Worm (Caenorhabditis elegans) whole organism, young adult: ENCODE results near the gene srg-2.

Experiments used
- B0035.1 ChIP-seq: sonication (generic microtip); optimal IDR thresholded peaks from 2 replicates; lab custom pipeline; 2016; ENCODE audit warnings: missing genetic modification characterization, mild to moderate bottlenecking, missing compliant biosample characterization, missing genotype, missing genetic modification reagents
- B0336.3 ChIP-seq: fragments of 200-800 bp; sonication (Bioruptor generic); IDR thresholded peaks from 2 replicates; pipeline ENCODE4 v1.3.6; 2022; ENCODE audit warnings: missing genetic modification characterization, missing compliant biosample characterization
- C06A6.2 ChIP-seq: fragments of 200-800 bp; sonication (Bioruptor generic); conservative IDR thresholded peaks from 2 replicates; pipeline ENCODE4 v1.3.6; 2022; ENCODE audit warnings: missing genetic modification characterization, missing compliant biosample characterization
- F22D6.2 ChIP-seq: sonication (generic microtip); optimal IDR thresholded peaks from 2 replicates; lab custom pipeline; 2016; ENCODE audit warnings: mild to moderate bottlenecking, missing genetic modification characterization, missing compliant biosample characterization
- F23B12.7 ChIP-seq: sonication (generic microtip); optimal IDR thresholded peaks from 2 replicates; lab custom pipeline; 2017; ENCODE audit warnings: missing genetic modification characterization, mild to moderate bottlenecking, missing compliant biosample characterization, antibody characterized with exemption, moderate library complexity; ENCODE audit not compliant: insufficient read depth
- F49E8.2 ChIP-seq: sonication (generic microtip); optimal IDR thresholded peaks from 3 replicates; lab custom pipeline; 2017; ENCODE audit warnings: missing genetic modification characterization, mild to moderate bottlenecking, missing compliant biosample characterization, antibody characterized with exemption, moderate library complexity; ENCODE audit not compliant: insufficient read depth
- K11D2.4 ChIP-seq: fragments of 200-800 bp; sonication (Bioruptor generic); IDR thresholded peaks from 2 replicates; pipeline ENCODE4 v1.3.6; 2022; ENCODE audit warnings: missing genetic modification reagents, missing genetic modification characterization, missing compliant biosample characterization
- K12H6.12 ChIP-seq: fragments of 200-800 bp; sonication (Bioruptor generic); optimal IDR thresholded peaks from 2 replicates; lab custom pipeline; 2018; ENCODE audit warnings: mild to moderate bottlenecking, missing genetic modification characterization, missing compliant biosample characterization
- T07F8.4 ChIP-seq: sonication (generic microtip); optimal IDR thresholded peaks from 2 replicates; lab custom pipeline; 2016; ENCODE audit warnings: mild to moderate bottlenecking, missing genetic modification characterization, moderate library complexity, missing compliant biosample characterization
- T26A5.8 ChIP-seq: sonication (generic microtip); optimal IDR thresholded peaks from 2 replicates; lab custom pipeline; 2016; ENCODE audit warnings: missing genetic modification characterization, missing compliant biosample characterization
- Y67H2A.10 ChIP-seq: fragments of 200-800 bp; sonication (Bioruptor generic); conservative IDR thresholded peaks from 2 replicates; pipeline ENCODE4 v1.3.6; 2022; ENCODE audit warnings: missing genetic modification reagents, missing genetic modification characterization, missing compliant biosample characterization
- attf-5 ChIP-seq: fragments of 200-800 bp; sonication (Bioruptor generic); optimal IDR thresholded peaks from 2 replicates; lab custom pipeline; 2018; ENCODE audit warnings: mild to moderate bottlenecking, missing genetic modification characterization, missing compliant biosample characterization
- cebp-1 ChIP-seq, 2 experiments: fragments of 200-800 bp in 1 of 2; sonication (Bioruptor generic) in 1 of 2; sonication (generic microtip) in 1 of 2; IDR thresholded peaks in 1 of 2; optimal IDR thresholded peaks in 1 of 2; 2 replicates each; pipeline versions ENCODE4 v1.3.6 to Lab custom; 2017 to 2022; ENCODE audit warnings: missing compliant biosample characterization in 2 of 2, missing genetic modification characterization in 2 of 2, mild to moderate bottlenecking in 1 of 2, missing genetic modification reagents in 1 of 2, moderate library complexity in 1 of 2
- ceh-27 ChIP-seq: fragments of 200-800 bp; sonication (Bioruptor generic); optimal IDR thresholded peaks from 2 replicates; lab custom pipeline; 2018; ENCODE audit warnings: mild to moderate bottlenecking, missing genetic modification characterization, moderate library complexity, missing compliant biosample characterization
- ceh-79 ChIP-seq: sonication (generic microtip); optimal IDR thresholded peaks from 2 replicates; lab custom pipeline; 2017; ENCODE audit warnings: mild to moderate bottlenecking, missing genetic modification characterization, missing compliant biosample characterization
- chd-7 ChIP-seq: sonication (generic microtip); optimal IDR thresholded peaks from 2 replicates; lab custom pipeline; 2016; ENCODE audit warnings: mild to moderate bottlenecking, missing genetic modification characterization, moderate library complexity, missing compliant biosample characterization
- dox-1 ChIP-seq: fragments of 200-800 bp; sonication (Bioruptor generic); IDR thresholded peaks from 2 replicates; pipeline ENCODE4 v1.3.6; 2022; ENCODE audit warnings: missing genetic modification reagents, missing genetic modification characterization, missing compliant biosample characterization
- ekl-4 ChIP-seq: fragments of 200-800 bp; sonication (Bioruptor generic); IDR thresholded peaks from 2 replicates; pipeline ENCODE4 v1.3.6; 2022; ENCODE audit warnings: missing genetic modification reagents, missing genetic modification characterization, missing compliant biosample characterization
- gei-17 ChIP-seq: fragments of 200-800 bp; sonication (Bioruptor generic); optimal IDR thresholded peaks from 2 replicates; lab custom pipeline; 2018; ENCODE audit warnings: mild to moderate bottlenecking, missing genetic modification characterization, missing compliant biosample characterization
- hmg-1.2 ChIP-seq: fragments of 200-800 bp; sonication (Bioruptor generic); IDR thresholded peaks from 2 replicates; pipeline ENCODE4 v1.3.6; 2022; ENCODE audit warnings: missing genetic modification reagents, missing genetic modification characterization, missing compliant biosample characterization
- let-607 ChIP-seq, 2 experiments: fragments of 200-800 bp in 1 of 2; sonication (Bioruptor generic) in 1 of 2; sonication (generic microtip) in 1 of 2; optimal IDR thresholded peaks; 2 replicates each; lab custom pipeline; 2016 to 2018; ENCODE audit warnings: mild to moderate bottlenecking in 2 of 2, missing compliant biosample characterization in 2 of 2, missing genetic modification characterization in 2 of 2, moderate library complexity in 2 of 2, missing genotype in 1 of 2
- lin-26 ChIP-seq: fragments of 200-800 bp; sonication (Bioruptor generic); IDR thresholded peaks from 2 replicates; pipeline ENCODE4 v1.3.6; 2022; ENCODE audit warnings: missing genetic modification reagents, missing genetic modification characterization, missing compliant biosample characterization
- lin-40 ChIP-seq: sonication (generic microtip); optimal IDR thresholded peaks from 2 replicates; lab custom pipeline; 2016; ENCODE audit warnings: missing genetic modification characterization, mild to moderate bottlenecking, missing compliant biosample characterization, missing genotype, missing genetic modification reagents
- lin-54 ChIP-seq: fragments of 200-800 bp; sonication (Bioruptor generic); optimal IDR thresholded peaks from 2 replicates; lab custom pipeline; 2018; ENCODE audit warnings: mild to moderate bottlenecking, missing genetic modification characterization, missing compliant biosample characterization
- madf-6 ChIP-seq: fragments of 200-800 bp; sonication (Bioruptor generic); IDR thresholded peaks from 2 replicates; pipeline ENCODE4 v1.3.6; 2022; ENCODE audit warnings: missing genetic modification reagents, missing genetic modification characterization, missing compliant biosample characterization
- mes-4 ChIP-seq: sonication (generic microtip); optimal IDR thresholded peaks from 2 replicates; lab custom pipeline; 2016; ENCODE audit warnings: missing genotype, missing genetic modification characterization, missing compliant biosample characterization
- nfyb-1 ChIP-seq: fragments of 200-800 bp; sonication (Bioruptor generic); IDR thresholded peaks from 2 replicates; pipeline ENCODE4 v1.3.6; 2022; ENCODE audit warnings: missing genetic modification reagents, missing genetic modification characterization, missing compliant biosample characterization
- nhr-179 ChIP-seq: sonication (generic microtip); optimal IDR thresholded peaks from 2 replicates; lab custom pipeline; 2016; ENCODE audit warnings: mild to moderate bottlenecking, missing genetic modification characterization, missing compliant biosample characterization
- nhr-80 ChIP-seq: sonication (generic microtip); optimal IDR thresholded peaks from 2 replicates; lab custom pipeline; 2016; ENCODE audit warnings: missing genetic modification characterization, missing compliant biosample characterization
- pbrm-1 ChIP-seq: fragments of 200-800 bp; sonication (Bioruptor generic); IDR thresholded peaks from 2 replicates; pipeline ENCODE4 v1.3.6; 2022; ENCODE audit warnings: missing genetic modification reagents, missing genetic modification characterization, missing compliant biosample characterization
- snpc-4 ChIP-seq, 5 experiments: fragments of 150-350 bp in 1 of 5; sonication (generic microtip) in 4 of 5; optimal IDR thresholded peaks; 2 replicates each; lab custom pipeline; 2014 to 2018; ENCODE audit warnings: missing genetic modification characterization in 5 of 5, missing biosample characterization in 3 of 5, antibody characterized with exemption in 2 of 5, mild to moderate bottlenecking in 2 of 5, missing compliant biosample characterization in 2 of 5, missing genotype in 2 of 5, moderate library complexity in 2 of 5, missing genetic modification reagents in 1 of 5
- somi-1 ChIP-seq: fragments of 200-800 bp; sonication (Bioruptor generic); optimal IDR thresholded peaks from 2 replicates; lab custom pipeline; 2018; ENCODE audit warnings: mild to moderate bottlenecking, missing genetic modification characterization, missing compliant biosample characterization
- tbp1 ChIP-seq: fragments of 200-800 bp; sonication (Bioruptor generic); optimal IDR thresholded peaks from 2 replicates; lab custom pipeline; 2018; ENCODE audit warnings: mild to moderate bottlenecking, missing genetic modification characterization, missing compliant biosample characterization
- tlf-1 ChIP-seq: fragments of 200-800 bp; sonication (Bioruptor generic); optimal IDR thresholded peaks from 2 replicates; lab custom pipeline; 2018; ENCODE audit warnings: mild to moderate bottlenecking, missing genetic modification characterization, missing compliant biosample characterization
- ztf-26 ChIP-seq: sonication (generic microtip); optimal IDR thresholded peaks from 2 replicates; lab custom pipeline; 2017; ENCODE audit warnings: missing genetic modification characterization, missing compliant biosample characterization

The srg-2 gene

ce11 chrIII:6303114-6303647, 43.2 kb upstream of the srg-2 start, which contains the start of gene F47D12.9:
Gene F47D12.9, minus strand, starts transcription at chrIII:6303380.
- TF ChIP-seq C06A6.2 (GFP tag; lab: Robert Waterston, UW) (0 out of 2 replicates have a peak, but pooled peaks have one; percentile 26), K11D2.4 (GFP tag; lab: Robert Waterston, UW) (peak; percentile 47; the same call in 1 of the 2 replicates), T26A5.8 (tag; lab: Kevin White, UChicago) (no peak), tlf-1 (GFP tag; lab: Kevin White, UChicago) (peak; percentile 27), B0336.3 (GFP tag; lab: Robert Waterston, UW) (peak; percentile 46; the same call in 1 of the 2 replicates), tbp1 (GFP tag; lab: Kevin White, UChicago) (peak; percentile 20), attf-5 (GFP tag; lab: Kevin White, UChicago) (peak; percentile 82), Y67H2A.10 (GFP tag; lab: Robert Waterston, UW) (no peak), F23B12.7 (tag; lab: Kevin White, UChicago) (peak; percentile 22), B0035.1 (tag; lab: Kevin White, UChicago) (no peak), somi-1 (GFP tag; lab: Kevin White, UChicago) (peak; percentile 80), dox-1 (GFP tag; lab: Robert Waterston, UW) (peak; percentile 62; the same call in 1 of the 2 replicates), nhr-80 (tag; lab: Kevin White, UChicago) (peak; percentile 61), lin-26 (GFP tag; lab: Robert Waterston, UW) (0 out of 2 replicates have a peak, but pooled peaks have one; percentile 38), let-607 (tag; optimal IDR thresholded peaks at IDR 0.05; lab: Kevin White, UChicago) (peak in 1 of 2 experiments; percentile 21), lin-54 (GFP tag; lab: Kevin White, UChicago) (peak; percentile 16), nfyb-1 (GFP tag; lab: Robert Waterston, UW) (peak; percentile 48; the same call in 1 of the 2 replicates), ceh-27 (GFP tag; lab: Kevin White, UChicago) (peak; percentile 78), F22D6.2 (peak; percentile 30), pbrm-1 (0 out of 2 replicates have a peak, but pooled peaks have one; percentile 46), mes-4 (tag; lab: Kevin White, UChicago) (no peak), ceh-79 (tag; lab: Kevin White, UChicago) (no peak), T07F8.4 (tag; lab: Kevin White, UChicago) (no peak), ztf-26 (tag; lab: Kevin White, UChicago) (peak; percentile 60), snpc-4 (GFP tag; optimal IDR thresholded peaks at IDR 0.05; lab: Kevin White, UChicago) (no peak), snpc-4 (tag; optimal IDR thresholded peaks at IDR 0.05; lab: Kevin White, UChicago) (peak in 2 of 4 experiments; percentile 8 to 39), lin-40 (tag; lab: Kevin White, UChicago) (peak; percentile 81), F49E8.2 (tag; lab: Kevin White, UChicago) (no peak), hmg-1.2 (GFP tag; lab: Robert Waterston, UW) (peak; percentile 89), madf-6 (GFP tag; lab: Robert Waterston, UW) (0 out of 2 replicates have a peak, but pooled peaks have one; percentile 8), nhr-179 (tag; lab: Kevin White, UChicago) (no peak), K12H6.12 (tag; lab: Kevin White, UChicago) (peak; percentile 82), cebp-1 (GFP tag; IDR thresholded peaks at IDR 0.05; lab: Robert Waterston, UW) (no peak), cebp-1 (tag; optimal IDR thresholded peaks at IDR 0.05; lab: Kevin White, UChicago) (peak; percentile 74), chd-7 (tag; lab: Kevin White, UChicago) (peak; percentile 14), gei-17 (GFP tag; lab: Kevin White, UChicago) (no peak), ekl-4 (peak; percentile 45; the same call in 1 of the 2 replicates)
